Worm (Caenorhabditis elegans) whole organism, L1 larva: ENCODE results near the gene ssq-3.

Experiments used
- C04F5.9 ChIP-seq: sonication (generic microtip); optimal IDR thresholded peaks from 2 replicates; lab custom pipeline; 2016; ENCODE audit warnings: missing genetic modification characterization, missing compliant biosample characterization
- ama-1 ChIP-seq: fragments of 150-350 bp; optimal IDR thresholded peaks from 2 replicates; lab custom pipeline; 2014
- dpl-1 ChIP-seq, 3 experiments: fragments of 150-350 bp in 2 of 3; sonication (generic microtip) in 1 of 3; optimal IDR thresholded peaks; 2 replicates each; lab custom pipeline; 2014 to 2017; ENCODE audit warnings: missing biosample characterization in 3 of 3, missing genetic modification characterization in 3 of 3, missing genetic modification reagents in 3 of 3
- egl-13 ChIP-seq: sonication (generic microtip); optimal IDR thresholded peaks from 2 replicates; lab custom pipeline; 2016; ENCODE audit warnings: missing genotype, missing genetic modification reagents, missing genetic modification characterization, missing compliant biosample characterization
- grh-1 ChIP-seq: fragments of 200-800 bp; sonication (Bioruptor generic); IDR thresholded peaks from 2 replicates; pipeline ENCODE4 v1.3.6; 2022; ENCODE audit warnings: missing genetic modification reagents, missing genetic modification characterization, missing compliant biosample characterization
- nhr-19 ChIP-seq: fragments of 200-800 bp; sonication (Bioruptor generic); conservative IDR thresholded peaks from 2 replicates; pipeline ENCODE4 v1.3.6; 2022; ENCODE audit warnings: missing genetic modification characterization, missing compliant biosample characterization
- nhr-20 ChIP-seq: sonication (generic microtip); optimal IDR thresholded peaks from 2 replicates; lab custom pipeline; 2016; ENCODE audit warnings: mild to moderate bottlenecking, missing genetic modification characterization, missing compliant biosample characterization
- nhr-76 ChIP-seq: sonication (generic microtip); optimal IDR thresholded peaks from 2 replicates; lab custom pipeline; 2017; ENCODE audit warnings: missing biosample characterization, missing genetic modification characterization
- pqm-1 ChIP-seq: sonication (generic microtip); optimal IDR thresholded peaks from 3 replicates; lab custom pipeline; 2017; ENCODE audit warnings: missing biosample characterization, missing genetic modification characterization
- snpc-4 ChIP-seq: fragments of 150-350 bp; optimal IDR thresholded peaks from 2 replicates; lab custom pipeline; 2014; ENCODE audit warnings: missing biosample characterization, missing genetic modification characterization
- unc-130 ChIP-seq: fragments of 150-350 bp; optimal IDR thresholded peaks from 2 replicates; lab custom pipeline; 2017; ENCODE audit warnings: missing biosample characterization, missing genetic modification characterization, inconsistent platforms
- unc-86 ChIP-seq: sonication (generic microtip); optimal IDR thresholded peaks from 2 replicates; lab custom pipeline; 2016; ENCODE audit warnings: missing genetic modification characterization, missing compliant biosample characterization
- zag-1 ChIP-seq: fragments of 150-350 bp; optimal IDR thresholded peaks from 2 replicates; lab custom pipeline; 2014; ENCODE audit warnings: missing biosample characterization, missing genetic modification characterization
- ztf-11 ChIP-seq, 2 experiments: sonication (generic microtip); optimal IDR thresholded peaks; 2 replicates each; lab custom pipeline; 2016 to 2017; ENCODE audit warnings: missing genetic modification characterization in 2 of 2, missing biosample characterization in 1 of 2, missing compliant biosample characterization in 1 of 2

DNA sequence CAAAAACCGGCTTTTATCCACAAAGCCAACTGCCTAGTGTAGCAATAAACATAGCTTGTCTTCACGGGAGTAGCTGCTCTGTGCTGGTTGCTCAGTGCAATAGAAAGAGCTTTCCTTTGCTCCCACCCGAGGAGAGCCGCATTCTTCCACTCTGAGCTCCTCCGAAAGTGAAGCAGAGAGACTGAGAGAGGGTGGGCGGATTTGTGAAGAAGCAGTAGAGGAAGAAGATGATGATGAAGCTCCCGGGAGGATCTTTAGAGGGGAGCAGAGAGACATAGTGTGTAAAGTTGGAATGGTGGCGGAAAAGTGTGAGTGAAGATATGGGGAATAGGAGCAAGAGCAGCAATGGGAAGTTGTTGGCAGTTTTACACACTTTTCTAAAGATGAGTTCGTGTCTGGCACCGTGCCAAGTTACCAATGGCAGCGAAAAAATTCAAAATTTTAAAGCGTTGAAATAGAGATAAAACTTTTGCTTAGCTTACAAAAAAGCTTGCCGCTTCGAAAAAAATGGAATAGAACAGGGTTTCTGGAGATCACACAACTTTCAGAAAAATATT lies 12.8 kb upstream of the ssq-3 start, which contains the start of gene ZC477.4:
- peak in 1 of 3 experiments; percentile 7 for TF ChIP-seq dpl-1 (GFP tag; optimal IDR thresholded peaks at IDR 0.05; lab: Kevin White, UChicago)
- no peak for TF ChIP-seq pqm-1 (tag; lab: Kevin White, UChicago)
- TF ChIP-seq nhr-76 (tag; lab: Kevin White, UChicago), result no peak
- no peak for TF ChIP-seq ama-1 (lab: Kevin White, UChicago)
- TF ChIP-seq unc-86, result no peak
- no peak for TF ChIP-seq egl-13 (tag; lab: Kevin White, UChicago)
- TF ChIP-seq nhr-20 (tag; lab: Kevin White, UChicago), result peak; percentile 32
- no peak for TF ChIP-seq snpc-4 (tag; lab: Kevin White, UChicago)
- no peak for TF ChIP-seq C04F5.9 (tag; lab: Kevin White, UChicago)
- TF ChIP-seq grh-1 (GFP tag; lab: Robert Waterston, UW), result no peak
- TF ChIP-seq zag-1 (tag; lab: Kevin White, UChicago), result no peak
- TF ChIP-seq nhr-19, result peak; percentile 26; the same call in 1 of the 2 replicates
- TF ChIP-seq ztf-11 (tag; optimal IDR thresholded peaks at IDR 0.05; lab: Kevin White, UChicago), result no peak
- TF ChIP-seq unc-130 (tag; lab: Kevin White, UChicago), result peak; percentile 25
